Worm (Caenorhabditis elegans) whole organism, early embryonic: ENCODE measurements around the gene srr-7.
"Not testable (repeated sequence)": the region's sequence is repeated elsewhere in the genome, so short reads cannot be mapped to it uniquely, and the experiment has no call there.

ENCODE experiments used
- B0310.2 ChIP-seq: sonication (generic microtip); optimal IDR thresholded peaks from 2 replicates; lab custom pipeline; 2016; ENCODE audit warnings: mild to moderate bottlenecking, missing genetic modification characterization, missing compliant biosample characterization
- F13C5.2 ChIP-seq: sonication (generic microtip); optimal IDR thresholded peaks from 2 replicates; lab custom pipeline; 2017; ENCODE audit warnings: mild to moderate bottlenecking, missing genetic modification characterization, inconsistent platforms, missing compliant biosample characterization
- aly-1 ChIP-seq: sonication (generic microtip); optimal IDR thresholded peaks from 2 replicates; lab custom pipeline; 2016; ENCODE audit warnings: missing genetic modification characterization, missing compliant biosample characterization
- ama-1 ChIP-seq: fragments of 150-350 bp; optimal IDR thresholded peaks from 2 replicates; lab custom pipeline; 2014
- ceh-13 ChIP-seq: fragments of 200-800 bp; sonication (Bioruptor generic); optimal IDR thresholded peaks from 2 replicates; lab custom pipeline; 2018; ENCODE audit warnings: mild to moderate bottlenecking, missing genetic modification characterization, missing compliant biosample characterization
- ceh-36 ChIP-seq: sonication (generic microtip); optimal IDR thresholded peaks from 2 replicates; lab custom pipeline; 2016; ENCODE audit warnings: missing genetic modification characterization, inconsistent platforms, missing compliant biosample characterization
- ets-7 ChIP-seq: sonication (generic microtip); optimal IDR thresholded peaks from 2 replicates; lab custom pipeline; 2016; ENCODE audit warnings: missing genotype, missing genetic modification characterization, missing compliant biosample characterization
- flt-1 ChIP-seq: fragments of 200-800 bp; sonication (Bioruptor generic); IDR thresholded peaks from 2 replicates; pipeline ENCODE4 v1.3.6; 2022; ENCODE audit warnings: missing genetic modification characterization, missing compliant biosample characterization
- hmbx-1 ChIP-seq: sonication (generic microtip); optimal IDR thresholded peaks from 2 replicates; lab custom pipeline; 2016; ENCODE audit warnings: mild to moderate bottlenecking, missing genetic modification characterization, missing compliant biosample characterization
- hmg-4 ChIP-seq: fragments of 200-800 bp; sonication (Bioruptor generic); optimal IDR thresholded peaks from 2 replicates; lab custom pipeline; 2018; ENCODE audit warnings: mild to moderate bottlenecking, missing genetic modification characterization, missing compliant biosample characterization
- hnd-1 ChIP-seq: sonication (generic microtip); optimal IDR thresholded peaks from 2 replicates; lab custom pipeline; 2016; ENCODE audit warnings: missing genetic modification characterization, missing compliant biosample characterization
- pes-1 ChIP-seq: fragments of 200-800 bp; sonication (Bioruptor generic); IDR thresholded peaks from 2 replicates; pipeline ENCODE4 v1.3.6; 2022; ENCODE audit warnings: missing genetic modification reagents, missing genetic modification characterization, missing compliant biosample characterization
- scrt-1 ChIP-seq: fragments of 200-800 bp; sonication (Bioruptor generic); IDR thresholded peaks from 2 replicates; pipeline ENCODE4 v1.3.6; 2022; ENCODE audit warnings: missing genetic modification characterization, missing compliant biosample characterization
- sea-1 ChIP-seq: fragments of 200-800 bp; sonication (Bioruptor generic); conservative IDR thresholded peaks from 2 replicates; pipeline ENCODE4 v1.3.6; 2022; ENCODE audit warnings: missing genetic modification characterization, missing compliant biosample characterization
- tbx-11 ChIP-seq: fragments of 200-800 bp; sonication (Bioruptor generic); IDR thresholded peaks from 2 replicates; pipeline ENCODE4 v1.3.6; 2022; ENCODE audit warnings: missing genetic modification characterization, missing compliant biosample characterization
- tbx-37 ChIP-seq: fragments of 200-800 bp; sonication (Bioruptor generic); conservative IDR thresholded peaks from 2 replicates; pipeline ENCODE4 v1.3.6; 2022; ENCODE audit warnings: missing genetic modification reagents, missing genetic modification characterization, missing compliant biosample characterization
- tra-4 ChIP-seq: sonication (generic microtip); optimal IDR thresholded peaks from 2 replicates; lab custom pipeline; 2017; ENCODE audit warnings: missing genetic modification characterization, missing compliant biosample characterization

The srr-7 gene

ce11 chrV:15090457-15090856, 37.6 kb upstream of the srr-7 start, which contains the start of gene C01G10.17:
Gene C01G10.17 (plus strand): TSS chrV:15090757.
- no peak for TF ChIP-seq hmg-4 (GFP tag; lab: Kevin White, UChicago)
- no peak for TF ChIP-seq ama-1 (lab: Kevin White, UChicago)
- no peak for TF ChIP-seq flt-1
- no peak for TF ChIP-seq B0310.2 (tag; lab: Kevin White, UChicago)

ce11 chrV:15092666-15093065, 35.4 kb upstream of the srr-7 start, which contains the start of gene txt-12:
Gene txt-12 (plus strand): TSS chrV:15092966.
- no peak for TF ChIP-seq ets-7 (tag; lab: Kevin White, UChicago)
- no peak for TF ChIP-seq F13C5.2 (tag; lab: Kevin White, UChicago)
- TF ChIP-seq tbx-37 (GFP tag; lab: Robert Waterston, UW) = no peak
- TF ChIP-seq hnd-1 (tag; lab: Kevin White, UChicago) = no peak
- TF ChIP-seq B0310.2 (tag; lab: Kevin White, UChicago) = no peak
- TF ChIP-seq ceh-13 (GFP tag; lab: Kevin White, UChicago) = no peak
- TF ChIP-seq hmg-4 (GFP tag; lab: Kevin White, UChicago) = no peak
- no peak for TF ChIP-seq pes-1 (GFP tag; lab: Robert Waterston, UW)
- TF ChIP-seq flt-1 = no peak
- TF ChIP-seq scrt-1 (GFP tag; lab: Robert Waterston, UW) = no peak
- no peak for TF ChIP-seq aly-1 (tag; lab: Kevin White, UChicago)
- no peak for TF ChIP-seq sea-1 (GFP tag; lab: Robert Waterston, UW)

ce11 chrV:15094749-15095148, 33.3 kb upstream of the srr-7 start, which contains the start of gene srx-78:
Gene srx-78 (plus strand): TSS chrV:15095049.
- no peak for TF ChIP-seq ceh-36 (tag; lab: Kevin White, UChicago)
- no peak for TF ChIP-seq tbx-11 (GFP tag; lab: Robert Waterston, UW)
- no peak for TF ChIP-seq aly-1 (tag; lab: Kevin White, UChicago)
- TF ChIP-seq flt-1 = no peak

- TF ChIP-seq flt-1 (no peak), scrt-1 (GFP tag; lab: Robert Waterston, UW) (no peak), aly-1 (tag; lab: Kevin White, UChicago) (no peak), ceh-36 (tag; lab: Kevin White, UChicago) (no peak)
Measured at ce11 chrV:15099447-15099846, 28.6 kb upstream of the srr-7 start, which contains the start of gene C01G10.1. Gene C01G10.1 (plus strand): TSS chrV:15099747.

ce11 chrV:15105893-15106598, 22.0 kb upstream of the srr-7 start, which contains the start of gene C01G10.14:
Gene C01G10.14 (minus strand): TSS chrV:15105943.
- TF ChIP-seq tbx-11 (GFP tag; lab: Robert Waterston, UW); ama-1 (lab: Kevin White, UChicago); tbx-37 (GFP tag; lab: Robert Waterston, UW): not testable (repeated sequence)

- TF ChIP-seq pes-1 (GFP tag; lab: Robert Waterston, UW) = no peak
- TF ChIP-seq flt-1 = no peak
- TF ChIP-seq ceh-36 (tag; lab: Kevin White, UChicago) = no peak
- no peak for TF ChIP-seq sea-1 (GFP tag; lab: Robert Waterston, UW)
- TF ChIP-seq ets-7 (tag; lab: Kevin White, UChicago) = no peak
- TF ChIP-seq hnd-1 (tag; lab: Kevin White, UChicago) = no peak
- no peak for TF ChIP-seq aly-1 (tag; lab: Kevin White, UChicago)
- no peak for TF ChIP-seq tra-4 (tag; lab: Kevin White, UChicago)
- TF ChIP-seq ceh-13 (GFP tag; lab: Kevin White, UChicago) = no peak
- TF ChIP-seq F13C5.2 (tag; lab: Kevin White, UChicago) = no peak
- no peak for TF ChIP-seq ama-1 (lab: Kevin White, UChicago)
- no peak for TF ChIP-seq hmbx-1 (tag; lab: Kevin White, UChicago)
- no peak for TF ChIP-seq hmg-4 (GFP tag; lab: Kevin White, UChicago)
- TF ChIP-seq tbx-37 (GFP tag; lab: Robert Waterston, UW) = no peak
- no peak for TF ChIP-seq B0310.2 (tag; lab: Kevin White, UChicago)
- no peak for TF ChIP-seq tbx-11 (GFP tag; lab: Robert Waterston, UW)
- TF ChIP-seq scrt-1 (GFP tag; lab: Robert Waterston, UW) = no peak
Measured at ce11 chrV:15109260-15109659, 18.8 kb upstream of the srr-7 start, which contains the start of gene Y75B12A.2. Gene Y75B12A.2 (plus strand): TSS chrV:15109560.

- no peak for TF ChIP-seq ceh-36 (tag; lab: Kevin White, UChicago)
- TF ChIP-seq ceh-13 (GFP tag; lab: Kevin White, UChicago) = no peak
- TF ChIP-seq tbx-37 (GFP tag; lab: Robert Waterston, UW) = no peak
- TF ChIP-seq tra-4 (tag; lab: Kevin White, UChicago) = no peak
- no peak for TF ChIP-seq flt-1
- no peak for TF ChIP-seq F13C5.2 (tag; lab: Kevin White, UChicago)
- no peak for TF ChIP-seq sea-1 (GFP tag; lab: Robert Waterston, UW)
- no peak for TF ChIP-seq ama-1 (lab: Kevin White, UChicago)
- TF ChIP-seq pes-1 (GFP tag; lab: Robert Waterston, UW) = no peak
- TF ChIP-seq ets-7 (tag; lab: Kevin White, UChicago) = no peak
- TF ChIP-seq hnd-1 (tag; lab: Kevin White, UChicago) = no peak
- no peak for TF ChIP-seq B0310.2 (tag; lab: Kevin White, UChicago)
- no peak for TF ChIP-seq scrt-1 (GFP tag; lab: Robert Waterston, UW)
- TF ChIP-seq hmg-4 (GFP tag; lab: Kevin White, UChicago) = no peak
Measured at ce11 chrV:15111660-15112059, 16.4 kb upstream of the srr-7 start, which contains the start of gene T01G5.7. Gene T01G5.7 (plus strand): TSS chrV:15111960.
